Fruit fly (Drosophila melanogaster): ENCODE measurements around the gene Rpn2.

Rpn2 gene

dm6 chr3R:29153197-29153644 is at the start of gene Rpn2, which contains the start of gene Slbp:
Gene Rpn2, plus strand, starts transcription at chr3R:29153524.
Gene Slbp, minus strand, starts transcription at chr3R:29153266.
- TF ChIP-seq noc (tag; optimal IDR thresholded peaks at IDR 0.05) = peak; percentile 65

dm6 chr3R:29111795-29112194 is 41.5 kb upstream of the Rpn2 start:
- peak; percentile 82 for TF ChIP-seq noc (tag; optimal IDR thresholded peaks at IDR 0.05)

dm6 chr3R:29112398-29113150 is 40.8 kb upstream of the Rpn2 start, which contains the start of the genes alpha-Man-Ib and Pdhb:
Gene alpha-Man-Ib, minus strand, starts transcription at chr3R:29112822.
Gene Pdhb, plus strand, starts transcription at chr3R:29113071.
- TF ChIP-seq noc (tag; optimal IDR thresholded peaks at IDR 0.05) = peak; percentile 60

DNA sequence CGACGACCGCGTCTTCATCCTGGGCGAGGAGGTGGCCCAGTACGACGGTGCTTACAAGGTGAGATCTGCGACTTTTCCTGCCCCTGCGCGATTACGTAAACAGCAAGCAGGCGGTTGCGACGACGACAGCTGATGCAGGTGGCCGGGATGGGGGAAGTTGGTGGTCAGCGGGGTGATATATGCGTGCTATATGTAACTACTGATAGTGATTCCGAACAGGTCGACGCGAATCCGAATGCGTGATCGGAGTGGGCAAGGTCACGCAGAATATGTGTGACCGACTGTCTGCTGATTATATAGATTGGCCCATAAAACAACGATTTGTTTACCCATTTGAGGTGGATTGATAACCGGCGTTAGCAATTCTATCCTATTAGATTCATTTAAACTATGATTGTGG is 39.9 kb upstream of the Rpn2 start:
- TF ChIP-seq noc (tag; optimal IDR thresholded peaks at IDR 0.05) = no peak

DNA sequence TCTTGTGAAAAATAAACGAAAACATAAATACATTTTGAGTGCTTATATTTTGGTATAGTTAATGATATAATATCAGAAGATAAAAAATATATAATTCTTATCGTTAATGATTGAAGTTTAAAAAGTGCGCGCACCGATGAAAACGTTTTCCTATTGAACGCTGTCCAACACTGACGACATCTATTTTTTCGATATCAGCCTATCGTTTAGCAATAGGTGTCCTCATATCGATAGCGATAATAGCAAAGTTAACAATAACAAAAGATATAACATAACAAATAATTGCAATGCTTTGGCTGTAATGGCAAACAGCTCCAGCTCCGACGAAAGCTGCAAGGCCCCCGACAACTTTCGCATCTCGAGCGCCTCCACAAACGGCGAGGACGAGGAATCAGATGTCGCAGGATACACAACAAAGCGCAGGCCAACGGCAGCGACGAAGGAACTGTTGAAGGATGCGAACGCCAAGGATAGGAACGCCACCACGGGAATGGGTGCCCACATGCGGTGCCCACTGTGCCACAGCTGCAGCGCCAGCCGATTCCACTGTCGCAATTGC is 37.1 kb upstream of the Rpn2 start, which contains the start of gene Atg14:
Atg14 (plus strand) TSS at position 225 of the 559 bp plus-strand sequence.
- TF ChIP-seq noc (tag; optimal IDR thresholded peaks at IDR 0.05) = peak; percentile 2

dm6 chr3R:29122817-29123611 is 30.3 kb upstream of the Rpn2 start, which contains the start of the genes yem and Ctl2:
Gene yem, minus strand, starts transcription at chr3R:29122879.
Gene Ctl2, plus strand, starts transcription at chr3R:29123370.
- TF ChIP-seq noc (tag; optimal IDR thresholded peaks at IDR 0.05) = peak; percentile 63

DNA sequence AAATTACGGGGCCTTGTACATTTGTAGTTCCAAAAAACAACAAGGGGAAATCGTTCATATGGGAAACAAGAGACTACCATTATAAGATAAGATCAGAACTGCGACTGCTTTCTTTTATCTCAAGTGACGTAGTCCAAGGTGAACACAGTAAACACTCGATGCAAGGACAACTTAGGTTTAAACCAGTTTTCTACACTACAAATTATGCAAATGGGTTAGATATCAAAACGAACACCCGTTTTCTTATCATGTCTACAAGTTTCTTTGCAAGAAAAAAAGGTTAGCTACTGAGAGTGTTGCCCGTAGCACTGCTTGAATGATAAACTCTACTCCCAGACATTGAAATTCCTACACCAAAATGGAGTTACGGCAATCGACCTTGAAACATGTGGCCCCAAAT is 29.2 kb upstream of the Rpn2 start:
- peak; percentile 57 for TF ChIP-seq noc (tag; optimal IDR thresholded peaks at IDR 0.05)

dm6 chr3R:29130902-29131621 is 22.3 kb upstream of the Rpn2 start, which contains the start of the genes dgt6 and Vha100-1:
Gene dgt6, minus strand, starts transcription at chr3R:29130972.
Gene Vha100-1, plus strand, starts transcription at chr3R:29131193.
- TF ChIP-seq noc (tag; optimal IDR thresholded peaks at IDR 0.05) = peak; percentile 16

DNA sequence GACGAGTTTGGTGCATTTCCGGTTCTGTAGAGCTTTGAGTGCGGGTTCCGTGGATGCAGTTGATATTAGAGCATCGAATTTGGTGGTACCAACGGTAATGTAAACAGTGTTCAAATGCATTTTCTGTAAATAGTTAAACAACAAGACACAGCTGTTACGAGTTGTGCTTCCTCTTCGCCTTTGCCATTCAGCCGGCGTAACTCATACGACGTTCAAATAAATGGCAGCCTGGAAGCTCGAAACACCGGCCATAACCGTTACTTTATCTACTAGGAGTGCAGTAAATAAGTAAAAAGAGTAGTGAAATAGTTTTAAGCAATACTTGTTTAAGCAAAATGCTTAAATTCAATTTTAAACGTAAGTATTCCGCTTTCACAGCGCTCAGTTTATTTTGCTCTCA is 14.9 kb upstream of the Rpn2 start, which contains the start of the genes Alg13 and superdeath:
Alg13 (minus strand) TSS at position 167 of the 400 bp plus-strand sequence.
superdeath (plus strand) TSS at position 256 of the 400 bp plus-strand sequence.
- TF ChIP-seq noc (tag; optimal IDR thresholded peaks at IDR 0.05) = no peak

- no peak for TF ChIP-seq noc (tag; optimal IDR thresholded peaks at IDR 0.05)
Observed at dm6 chr3R:29138961-29139527, 14.3 kb upstream of the Rpn2 start.

DNA sequence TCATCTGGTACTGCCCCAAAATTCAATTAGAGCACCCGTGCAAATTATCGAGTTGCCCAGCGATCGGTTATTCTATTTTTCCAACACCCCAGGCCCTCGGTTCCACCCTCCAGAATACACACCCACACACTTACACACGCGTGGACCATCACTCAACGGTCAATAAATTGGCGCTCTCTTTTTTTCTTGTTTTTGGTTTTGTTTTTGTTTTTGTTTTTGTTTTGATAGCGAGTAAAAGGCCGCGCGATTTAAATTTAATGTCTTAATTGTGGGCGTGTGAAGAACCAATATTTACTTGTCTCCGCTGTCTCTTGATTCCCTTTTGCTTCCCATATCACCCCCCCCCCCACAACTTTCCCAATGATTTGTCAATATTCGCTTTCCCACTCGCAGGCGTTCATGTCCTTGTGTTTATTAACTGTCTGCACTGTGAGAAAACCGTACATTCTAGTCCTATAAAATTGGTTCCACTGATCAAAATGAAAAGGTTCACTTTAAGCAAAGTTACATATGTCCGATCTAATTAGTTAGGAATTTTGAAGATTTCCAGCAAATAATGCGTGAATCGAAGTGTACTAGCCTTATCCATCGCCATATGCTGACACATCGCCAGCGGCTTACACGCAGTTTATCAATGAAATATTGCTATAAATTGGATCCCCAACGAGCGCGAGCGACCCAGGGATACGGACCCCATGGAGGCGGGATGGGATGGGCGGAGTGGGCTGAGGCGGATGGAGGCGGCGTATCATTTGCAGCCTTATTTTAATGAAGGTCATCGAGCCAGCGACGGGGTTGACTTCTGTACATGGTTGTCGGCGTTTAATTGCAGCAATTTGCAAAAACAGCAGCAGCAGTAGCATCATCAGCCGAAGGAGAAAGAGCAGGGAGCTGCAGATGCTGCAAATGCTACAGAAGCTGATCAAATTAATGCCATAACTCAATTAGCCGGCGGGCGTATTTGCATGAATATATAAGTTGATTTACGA is 13.3 kb upstream of the Rpn2 start:
- no peak for TF ChIP-seq noc (tag; optimal IDR thresholded peaks at IDR 0.05)

DNA sequence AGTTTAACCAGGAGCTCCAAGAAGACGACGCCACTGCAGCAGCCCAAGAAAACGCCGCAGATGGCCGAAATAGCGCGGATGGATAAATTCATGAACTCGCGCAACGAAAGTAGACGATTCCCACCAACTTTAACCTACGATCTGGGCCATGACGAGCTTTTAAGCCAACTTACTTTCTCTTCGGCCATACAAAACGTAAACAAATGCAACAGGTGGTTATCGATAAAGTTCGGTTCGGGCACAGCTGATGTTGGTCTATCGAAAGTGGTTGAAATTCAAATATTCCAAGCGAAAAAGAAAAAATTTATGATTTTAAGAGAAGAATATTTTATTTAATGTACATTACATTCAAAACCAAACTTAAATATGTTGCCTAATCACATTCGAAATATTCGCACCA is 6.6 kb upstream of the Rpn2 start, which contains the start of gene CG14511:
CG14511 (minus strand) TSS at position 184 of the 400 bp plus-strand sequence.
- no peak for TF ChIP-seq noc (tag; optimal IDR thresholded peaks at IDR 0.05)

dm6 chr3R:29148072-29148471 is 5.3 kb upstream of the Rpn2 start, which contains the start of the genes CG11882 and Pglym78:
Gene CG11882, minus strand, starts transcription at chr3R:29148172.
Gene Pglym78, plus strand, starts transcription at chr3R:29148248.
- peak; percentile 27 for TF ChIP-seq noc (tag; optimal IDR thresholded peaks at IDR 0.05)

Measured in whole organism, larva.